Fruit fly (Drosophila melanogaster) whole organism, embryonic: Measurements from ENCODE around the gene CG43221.

Experiments used
- ATbp ChIP-seq: fragments of 200-800 bp; sonication (Bioruptor generic); optimal IDR thresholded peaks from 2 replicates; lab custom pipeline; 2017; ENCODE audit warnings: missing biosample characterization, mild to moderate bottlenecking, missing genetic modification characterization, missing genetic modification reagents
- Atf-2 ChIP-seq: fragments of 200-800 bp; sonication (Bioruptor generic); optimal IDR thresholded peaks from 2 replicates; lab custom pipeline; 2016; ENCODE audit warnings: missing biosample characterization, missing genetic modification characterization
- Awh ChIP-seq: fragments of 200-800 bp; sonication (Bioruptor generic); IDR thresholded peaks from 2 replicates; pipeline ENCODE4, ENCODE4 v1.3.6; 2022; ENCODE audit warnings: missing biosample characterization, missing genetic modification characterization
- B-H1 ChIP-seq: fragments of 200-800 bp; sonication (Bioruptor generic); IDR thresholded peaks from 3 replicates; pipeline ENCODE4 v1.3.6; 2022; ENCODE audit warnings: missing biosample characterization, missing genetic modification characterization
- B-H2 ChIP-seq: fragments of 200-800 bp; sonication (Bioruptor generic); optimal IDR thresholded peaks from 2 replicates; lab custom pipeline; 2018; ENCODE audit warnings: missing biosample characterization, mild to moderate bottlenecking, missing genetic modification characterization
- CG10321 ChIP-seq: fragments of 200-800 bp; sonication (Bioruptor generic); IDR thresholded peaks from 2 replicates; pipeline ENCODE4 v1.3.6; 2022; ENCODE audit warnings: missing biosample characterization, missing genetic modification characterization
- CG11093 ChIP-seq: fragments of 200-800 bp; sonication (Bioruptor generic); IDR thresholded peaks from 3 replicates; pipeline ENCODE4 v1.3.6; 2022; ENCODE audit warnings: missing biosample characterization, missing genetic modification characterization
- CG13424 ChIP-seq: fragments of 200-800 bp; sonication (Bioruptor generic); optimal IDR thresholded peaks from 2 replicates; lab custom pipeline; 2019; ENCODE audit warnings: missing biosample characterization, mild to moderate bottlenecking, missing genetic modification characterization, moderate library complexity
- CG13775 ChIP-seq: fragments of 200-800 bp; sonication (Bioruptor generic); optimal IDR thresholded peaks from 3 replicates; lab custom pipeline; 2017; ENCODE audit warnings: missing biosample characterization, mild to moderate bottlenecking, missing genetic modification characterization
- CG14710 ChIP-seq: fragments of 200-800 bp; sonication (Bioruptor generic); optimal IDR thresholded peaks from 3 replicates; lab custom pipeline; 2019; ENCODE audit warnings: missing biosample characterization, mild to moderate bottlenecking, missing genetic modification characterization, moderate library complexity
- CG15479 ChIP-seq: fragments of 200-800 bp; sonication (Bioruptor generic); optimal IDR thresholded peaks from 3 replicates; lab custom pipeline; 2019; ENCODE audit warnings: missing biosample characterization, mild to moderate bottlenecking, missing genetic modification characterization, moderate library complexity
- CG15696 ChIP-seq: fragments of 200-800 bp; sonication (Bioruptor generic); optimal IDR thresholded peaks from 2 replicates; lab custom pipeline; 2019; ENCODE audit warnings: missing biosample characterization, mild to moderate bottlenecking, missing genetic modification characterization, moderate library complexity
- CG17568 ChIP-seq: fragments of 200-800 bp; sonication (Bioruptor generic); optimal IDR thresholded peaks from 2 replicates; lab custom pipeline; 2018; ENCODE audit warnings: missing biosample characterization, mild to moderate bottlenecking, missing genetic modification characterization, moderate library complexity
- CG18599 ChIP-seq: fragments of 200-800 bp; sonication (Bioruptor generic); optimal IDR thresholded peaks from 3 replicates; lab custom pipeline; 2017; ENCODE audit warnings: missing biosample characterization, missing genetic modification characterization, mild to moderate bottlenecking, moderate library complexity, missing genetic modification reagents
- CG30403 ChIP-seq: fragments of 200-800 bp; sonication (Bioruptor generic); optimal IDR thresholded peaks from 3 replicates; lab custom pipeline; 2016; ENCODE audit warnings: missing biosample characterization, missing genetic modification characterization
- CG32767 ChIP-seq: fragments of 200-800 bp; sonication (Bioruptor generic); IDR thresholded peaks from 2 replicates; pipeline ENCODE4 v1.3.6; 2022; ENCODE audit warnings: missing biosample characterization, missing genetic modification characterization
- CG3995 ChIP-seq: fragments of 200-800 bp; sonication (Bioruptor generic); optimal IDR thresholded peaks from 3 replicates; lab custom pipeline; 2016; ENCODE audit warnings: missing biosample characterization, missing genetic modification characterization
- CG8089 ChIP-seq: fragments of 200-800 bp; sonication (Bioruptor generic); optimal IDR thresholded peaks from 3 replicates; lab custom pipeline; 2016; ENCODE audit warnings: missing biosample characterization, missing genetic modification characterization
- CG8281 ChIP-seq: fragments of 200-800 bp; sonication (Bioruptor generic); optimal IDR thresholded peaks from 2 replicates; lab custom pipeline; 2018; ENCODE audit warnings: missing biosample characterization, mild to moderate bottlenecking, missing genetic modification characterization, moderate library complexity
- CkIIα-i1 ChIP-seq: fragments of 200-800 bp; sonication (Bioruptor generic); IDR thresholded peaks from 2 replicates; pipeline ENCODE4 v1.3.6; 2022; ENCODE audit warnings: missing biosample characterization, missing genetic modification characterization
- CrebB ChIP-seq: fragments of 200-800 bp; sonication (Bioruptor generic); optimal IDR thresholded peaks from 3 replicates; lab custom pipeline; 2018; ENCODE audit warnings: missing biosample characterization, mild to moderate bottlenecking, missing genetic modification characterization
- Lpt ChIP-seq: fragments of >200 bp; optimal IDR thresholded peaks from 2 replicates; lab custom pipeline; 2018; ENCODE audit warnings: missing biosample characterization, missing genetic modification characterization
- NfI ChIP-seq: fragments of 200-800 bp; sonication (Bioruptor generic); optimal IDR thresholded peaks from 3 replicates; lab custom pipeline; 2018; ENCODE audit warnings: missing biosample characterization, mild to moderate bottlenecking, missing genetic modification characterization, moderate library complexity
- Oaz ChIP-seq: fragments of 200-800 bp; sonication (Bioruptor generic); IDR thresholded peaks from 2 replicates; pipeline ENCODE4 v1.3.6; 2022; ENCODE audit warnings: missing biosample characterization, missing genetic modification characterization
- Oli ChIP-seq: fragments of 200-800 bp; sonication (Bioruptor generic); optimal IDR thresholded peaks from 2 replicates; lab custom pipeline; 2018; ENCODE audit warnings: missing biosample characterization, mild to moderate bottlenecking, missing genetic modification characterization, moderate library complexity
- Opbp ChIP-seq: fragments of 200-800 bp; sonication (Bioruptor generic); IDR thresholded peaks from 3 replicates; pipeline ENCODE4 v1.3.6; 2022; ENCODE audit warnings: missing biosample characterization, missing genetic modification characterization; ENCODE audit not compliant: partially characterized antibody
- Optix ChIP-seq: fragments of 200-800 bp; sonication (Bioruptor generic); IDR thresholded peaks from 3 replicates; pipeline ENCODE4 v1.3.6; 2022; ENCODE audit warnings: missing biosample characterization, missing genetic modification characterization
- bab2 ChIP-seq: fragments of 200-800 bp; sonication (Bioruptor generic); optimal IDR thresholded peaks from 2 replicates; lab custom pipeline; 2016; ENCODE audit warnings: missing biosample characterization, missing genetic modification characterization
- bbx ChIP-seq: fragments of 200-800 bp; sonication (Bioruptor generic); IDR thresholded peaks from 2 replicates; pipeline ENCODE4 v1.3.6; 2022; ENCODE audit warnings: missing biosample characterization, missing genetic modification characterization; ENCODE audit not compliant: partially characterized antibody
- bowl ChIP-seq: fragments of 200-800 bp; sonication (Bioruptor generic); IDR thresholded peaks from 2 replicates; pipeline ENCODE4 v1.3.6; 2022; ENCODE audit warnings: missing biosample characterization, missing genetic modification characterization
- cad ChIP-seq: fragments of >200 bp; optimal IDR thresholded peaks from 2 replicates; lab custom pipeline; 2017; ENCODE audit warnings: missing biosample characterization, missing genetic modification characterization
- chinmo ChIP-seq: fragments of 200-800 bp; sonication (Bioruptor generic); IDR thresholded peaks from 4 replicates; pipeline ENCODE4 v1.3.6; 2022; ENCODE audit warnings: missing biosample characterization, missing genetic modification characterization; ENCODE audit not compliant: partially characterized antibody
- dan ChIP-seq: fragments of 200-800 bp; sonication (Bioruptor generic); IDR thresholded peaks from 2 replicates; pipeline ENCODE4 v1.3.6; 2022; ENCODE audit warnings: missing biosample characterization, missing genetic modification characterization
- fru ChIP-seq: fragments of >200 bp; optimal IDR thresholded peaks from 2 replicates; lab custom pipeline; 2017
- ftz-f1 ChIP-seq: fragments of 200-800 bp; sonication (Bioruptor generic); optimal IDR thresholded peaks from 2 replicates; lab custom pipeline; 2016; ENCODE audit warnings: missing biosample characterization, missing genetic modification characterization
- gcm ChIP-seq: fragments of 200-800 bp; sonication (Bioruptor generic); optimal IDR thresholded peaks from 2 replicates; lab custom pipeline; 2019; ENCODE audit warnings: missing biosample characterization, mild to moderate bottlenecking, missing genetic modification characterization, moderate library complexity
- gt ChIP-seq: fragments of 200-800 bp; sonication (Bioruptor generic); IDR thresholded peaks from 2 replicates; pipeline ENCODE4 v1.3.6; 2022; ENCODE audit warnings: missing biosample characterization, missing genetic modification characterization
- h ChIP-seq: fragments of >200 bp; optimal IDR thresholded peaks from 2 replicates; lab custom pipeline; 2017
- hth ChIP-seq: fragments of >200 bp; optimal IDR thresholded peaks from 2 replicates; lab custom pipeline; 2017; ENCODE audit warnings: inconsistent platforms
- mld ChIP-seq: fragments of 200-800 bp; sonication (Bioruptor generic); IDR thresholded peaks from 3 replicates; pipeline ENCODE4 v1.3.6; 2022; ENCODE audit warnings: missing biosample characterization, missing genetic modification characterization; ENCODE audit not compliant: partially characterized antibody
- oc ChIP-seq: fragments of 200-800 bp; sonication (Bioruptor generic); optimal IDR thresholded peaks from 2 replicates; lab custom pipeline; 2018; ENCODE audit warnings: missing biosample characterization, mild to moderate bottlenecking, missing genetic modification characterization, moderate library complexity
- sc ChIP-seq, 3 experiments: fragments of >200 bp in 2 of 3; fragments of 200-800 bp in 1 of 3; sonication (Bioruptor generic) in 1 of 3; optimal IDR thresholded peaks; 2 replicates in 2 of 3; 3 replicates in 1 of 3; lab custom pipeline; 2017; ENCODE audit warnings: mild to moderate bottlenecking in 1 of 3, missing biosample characterization in 1 of 3, missing genetic modification characterization in 1 of 3, missing genetic modification reagents in 1 of 3
- scrt ChIP-seq: fragments of 200-800 bp; sonication (Bioruptor generic); optimal IDR thresholded peaks from 2 replicates; lab custom pipeline; 2018; ENCODE audit warnings: missing biosample characterization, mild to moderate bottlenecking, missing genetic modification characterization, moderate library complexity
- slbo ChIP-seq: fragments of 200-800 bp; sonication (Bioruptor generic); IDR thresholded peaks from 2 replicates; pipeline ENCODE4 v1.3.6; 2022; ENCODE audit warnings: missing biosample characterization, missing genetic modification characterization
- sqz ChIP-seq: fragments of 200-800 bp; sonication (Bioruptor generic); optimal IDR thresholded peaks from 3 replicates; lab custom pipeline; 2018; ENCODE audit warnings: missing biosample characterization, mild to moderate bottlenecking, missing genetic modification characterization
- ssp ChIP-seq: fragments of 200-800 bp; sonication (Bioruptor generic); IDR thresholded peaks from 2 replicates; pipeline ENCODE4 v1.3.6; 2022; ENCODE audit warnings: missing biosample characterization, missing genetic modification characterization
- stwl ChIP-seq: fragments of 200-800 bp; sonication (Bioruptor generic); optimal IDR thresholded peaks from 3 replicates; lab custom pipeline; 2018; ENCODE audit warnings: missing biosample characterization, mild to moderate bottlenecking, missing genetic modification characterization, moderate library complexity
- unc-4 ChIP-seq: fragments of 200-800 bp; sonication (Bioruptor generic); IDR thresholded peaks from 2 replicates; pipeline ENCODE4 v1.3.6; 2022; ENCODE audit warnings: missing biosample characterization, missing genetic modification characterization; ENCODE audit not compliant: partially characterized antibody
- vnd ChIP-seq: fragments of 200-800 bp; sonication (Bioruptor generic); IDR thresholded peaks from 3 replicates; pipeline ENCODE4 v1.3.6; 2022; ENCODE audit warnings: missing biosample characterization, missing genetic modification characterization; ENCODE audit not compliant: partially characterized antibody

Gene CG43221

dm6 chr2L:17465915-17466677 is 19.5 kb upstream of the CG43221 start (continued):
- TF ChIP-seq scrt (GFP tag; lab: Kevin White, UChicago) (peak; percentile 71), bowl (GFP tag; lab: Robert Waterston, UW) (peak; percentile 66; the same call in 1 of the 2 replicates), bab2 (peak; percentile 78), sqz (GFP tag; lab: Kevin White, UChicago) (no peak), gcm (GFP tag; lab: Kevin White, UChicago) (no peak), chinmo (GFP tag; lab: Robert Waterston, UW) (no peak), NfI (GFP tag; lab: Kevin White, UChicago) (peak; percentile 67), CG30403 (GFP tag; lab: Kevin White, UChicago) (peak; percentile 81), ftz-f1 (GFP tag; lab: Kevin White, UChicago) (no peak), Opbp (no peak), CG15696 (tag; lab: Kevin White, UChicago) (peak; percentile 74), CG10321 (GFP tag; lab: Robert Waterston, UW) (0 out of 2 replicates have a peak, but pooled peaks have one; percentile 23), B-H1 (peak; percentile 65), dan (GFP tag; lab: Robert Waterston, UW) (no peak; the same call in 1 of the 2 replicates), gt (GFP tag; lab: Robert Waterston, UW) (0 out of 2 replicates have a peak, but pooled peaks have one; percentile 17), CG8089 (GFP tag; lab: Kevin White, UChicago) (peak; percentile 67), hth (no peak), Lpt (GFP tag; lab: Kevin White, UChicago) (no peak), CrebB (tag; lab: Kevin White, UChicago) (peak; percentile 75), slbo (GFP tag; lab: Robert Waterston, UW) (no peak; the same call in 1 of the 2 replicates), stwl (tag; lab: Kevin White, UChicago) (no peak), oc (tag; lab: Kevin White, UChicago) (peak; percentile 85), ATbp (GFP tag; lab: Kevin White, UChicago) (peak; percentile 83), h (lab: Kevin White, UChicago) (no peak), CG8281 (tag; lab: Kevin White, UChicago) (peak; percentile 47), CkIIα-i1 (GFP tag; lab: Robert Waterston, UW) (no peak), CG3995 (no peak), CG15479 (no peak), Atf-2 (peak; percentile 80), mld (GFP tag; lab: Robert Waterston, UW) (no peak), Optix (GFP tag; lab: Robert Waterston, UW) (peak; percentile 67; the same call in 2 of the 3 replicates), B-H2 (GFP tag; lab: Kevin White, UChicago) (peak; percentile 22), CG14710 (tag; lab: Kevin White, UChicago) (peak; percentile 84), vnd (GFP tag; lab: Robert Waterston, UW) (no peak), bbx (GFP tag; lab: Robert Waterston, UW) (no peak), CG18599 (peak; percentile 88), Awh (GFP tag; lab: Robert Waterston, UW) (peak; percentile 62; the same call in 1 of the 2 replicates), CG11093 (GFP tag; lab: Robert Waterston, UW) (peak; percentile 59; the same call in 2 of the 3 replicates), fru (lab: Kevin White, UChicago) (no peak), cad (no peak), unc-4 (no peak), CG13424 (tag; lab: Kevin White, UChicago) (peak; percentile 87), CG13775 (GFP tag; lab: Kevin White, UChicago) (peak; percentile 73), Oli (tag; lab: Kevin White, UChicago) (peak; percentile 82), CG17568 (GFP tag; lab: Kevin White, UChicago) (peak; percentile 68), CG32767 (GFP tag; lab: Robert Waterston, UW) (peak; percentile 79), ssp (GFP tag; lab: Robert Waterston, UW) (peak; percentile 74), Oaz (GFP tag; lab: Robert Waterston, UW) (peak; percentile 51; the same call in 1 of the 2 replicates), sc (optimal IDR thresholded peaks at IDR 0.05; lab: Kevin White, UChicago) (no peak), sc (GFP tag; optimal IDR thresholded peaks at IDR 0.05; lab: Kevin White, UChicago) (peak; percentile 73)
